Fruit fly (Drosophila melanogaster): ENCODE measurements around the gene ush.

Gene ush

dm6 chr2L:479483-480195 is 3.6 kb downstream of the ush start, which contains the start of gene cbt:
Gene cbt (minus strand): TSS chr2L:479688.
- TF ChIP-seq CG31441 (GFP tag; IDR thresholded peaks at IDR 0.05) (no peak), MTF-1 (GFP tag; optimal IDR thresholded peaks at IDR 0.05; ENCODE audit: borderline replicate concordance) (peak; percentile 88), Awh (GFP tag; IDR thresholded peaks at IDR 0.05) (no peak), CG6854 (GFP tag; optimal IDR thresholded peaks at IDR 0.05) (peak; percentile 93), jumu (GFP tag; optimal IDR thresholded peaks at IDR 0.05) (peak; percentile 98), CG3726 (GFP tag; IDR thresholded peaks at IDR 0.05) (no peak), cwo (GFP tag; optimal IDR thresholded peaks at IDR 0.05) (peak; percentile 97), CG1233 (GFP tag; optimal IDR thresholded peaks at IDR 0.05) (peak; percentile 96), NFAT (GFP tag; IDR thresholded peaks at IDR 0.05) (no peak), psq (GFP tag; optimal IDR thresholded peaks at IDR 0.05) (peak; percentile 92), Bteb2 (GFP tag; optimal IDR thresholded peaks at IDR 0.05) (peak; percentile 96), CG11723 (GFP tag; optimal IDR thresholded peaks at IDR 0.05) (peak; percentile 95), CG15479 (GFP tag; optimal IDR thresholded peaks at IDR 0.05) (no peak), Lim3 (GFP tag; IDR thresholded peaks at IDR 0.05) (no peak), z (GFP tag; IDR thresholded peaks at IDR 0.05) (no peak), onecut (GFP tag; IDR thresholded peaks at IDR 0.05) (peak; percentile 92), CG34224 (GFP tag; IDR thresholded peaks at IDR 0.05; ENCODE audit: partially characterized antibody) (no peak), Myb (GFP tag; optimal IDR thresholded peaks at IDR 0.05) (peak; percentile 92), Oli (tag; optimal IDR thresholded peaks at IDR 0.05) (peak; percentile 98), CG12071 (GFP tag; optimal IDR thresholded peaks at IDR 0.05) (peak; percentile 97), tin (GFP tag; optimal IDR thresholded peaks at IDR 0.05) (peak; percentile 97), Chrac-16 (GFP tag; optimal IDR thresholded peaks at IDR 0.05) (peak; percentile 98), amos (GFP tag; IDR thresholded peaks at IDR 0.05; ENCODE audit: partially characterized antibody) (no peak), Dad (GFP tag; optimal IDR thresholded peaks at IDR 0.05) (peak; percentile 98), h (optimal IDR thresholded peaks at IDR 0.05) (no peak), CG4360 (GFP tag; IDR thresholded peaks at IDR 0.05) (no peak), CG1603 (tag; optimal IDR thresholded peaks at IDR 0.05) (peak; percentile 98), CG1602 (GFP tag; optimal IDR thresholded peaks at IDR 0.05) (peak; percentile 96), CG12155 (GFP tag; optimal IDR thresholded peaks at IDR 0.05) (peak; percentile 95), en (GFP tag; optimal IDR thresholded peaks at IDR 0.05) (peak; percentile 97), CG4282 (GFP tag; optimal IDR thresholded peaks at IDR 0.05) (peak; percentile 95), ara (GFP tag; IDR thresholded peaks at IDR 0.05) (no peak), CG5953 (GFP tag; IDR thresholded peaks at IDR 0.05) (no peak), grn (GFP tag; optimal IDR thresholded peaks at IDR 0.05) (peak; percentile 37), Side (GFP tag; optimal IDR thresholded peaks at IDR 0.05) (peak; percentile 98), CG15514 (GFP tag; optimal IDR thresholded peaks at IDR 0.05) (peak; percentile 93), CG30431 (GFP tag; optimal IDR thresholded peaks at IDR 0.05) (peak; percentile 96), H15 (GFP tag; IDR thresholded peaks at IDR 0.05) (no peak), prd (optimal IDR thresholded peaks at IDR 0.05) (no peak), prd (GFP tag; IDR thresholded peaks at IDR 0.05) (no peak), CG8359 (GFP tag; optimal IDR thresholded peaks at IDR 0.05; ENCODE audit: borderline replicate concordance) (peak; percentile 89), CG12104 (GFP tag; optimal IDR thresholded peaks at IDR 0.05) (peak; percentile 94), CHES-1-like (GFP tag; optimal IDR thresholded peaks at IDR 0.05) (peak; percentile 99), Poxn (GFP tag; IDR thresholded peaks at IDR 0.05) (no peak), Lhr (GFP tag; optimal IDR thresholded peaks at IDR 0.05) (peak; percentile 85), wdn (GFP tag; IDR thresholded peaks at IDR 0.05) (no peak), CG14441 (GFP tag; IDR thresholded peaks at IDR 0.05) (no peak), maf-S (GFP tag; optimal IDR thresholded peaks at IDR 0.05) (peak; percentile 98), mam (GFP tag; optimal IDR thresholded peaks at IDR 0.05) (peak; percentile 98), CG13287 (GFP tag; IDR thresholded peaks at IDR 0.05; ENCODE audit: partially characterized antibody) (no peak), bsh (GFP tag; optimal IDR thresholded peaks at IDR 0.05) (peak; percentile 96 to 97)

Measured in whole organism, embryonic.